Fruit fly (Drosophila melanogaster): ENCODE measurements around the gene Past1.

Past1 gene

dm6 chr3R:12681275-12681674, 15.8 kb upstream of the Past1 start, which contains the start of gene Cyp313a4:
Gene Cyp313a4, minus strand, starts transcription at chr3R:12681375.
- TF ChIP-seq CG9215 (GFP tag; IDR thresholded peaks at IDR 0.05) = no peak
- no peak for TF ChIP-seq ftz-f1 (GFP tag; optimal IDR thresholded peaks at IDR 0.05)
- TF ChIP-seq ac (GFP tag; optimal IDR thresholded peaks at IDR 0.05) = no peak
- no peak for TF ChIP-seq Tbp (GFP tag; optimal IDR thresholded peaks at IDR 0.05)
- TF ChIP-seq CG6813 (GFP tag; optimal IDR thresholded peaks at IDR 0.05) = no peak
- TF ChIP-seq CG3281 (GFP tag; optimal IDR thresholded peaks at IDR 0.05) = no peak
- no peak for TF ChIP-seq Chrac-16 (GFP tag; optimal IDR thresholded peaks at IDR 0.05)
- TF ChIP-seq Vsx1 (GFP tag; optimal IDR thresholded peaks at IDR 0.05) = no peak
- no peak for TF ChIP-seq salm (tag; optimal IDR thresholded peaks at IDR 0.05)
- no peak for TF ChIP-seq CG33557 (GFP tag; optimal IDR thresholded peaks at IDR 0.05)
- no peak for TF ChIP-seq Sox100B (GFP tag; optimal IDR thresholded peaks at IDR 0.05)
- no peak for TF ChIP-seq CG12071 (GFP tag; optimal IDR thresholded peaks at IDR 0.05)
- TF ChIP-seq CG17802 (tag; optimal IDR thresholded peaks at IDR 0.05) = no peak
- TF ChIP-seq CG3163 (GFP tag; optimal IDR thresholded peaks at IDR 0.05) = no peak
- TF ChIP-seq C15 (GFP tag; IDR thresholded peaks at IDR 0.05) = no peak
- no peak for TF ChIP-seq CG17328 (GFP tag; IDR thresholded peaks at IDR 0.05)

- TF ChIP-seq CG8944 (GFP tag; optimal IDR thresholded peaks at IDR 0.05) (no peak), Rfx (GFP tag; IDR thresholded peaks at IDR 0.05) (no peak), BEAF-32 (GFP tag; optimal IDR thresholded peaks at IDR 0.05) (no peak), CG17186 (GFP tag; optimal IDR thresholded peaks at IDR 0.05) (no peak), Dll (GFP tag; IDR thresholded peaks at IDR 0.05; ENCODE audit: partially characterized antibody) (no peak), Hr78 (GFP tag; optimal IDR thresholded peaks at IDR 0.05) (peak in 1 of 2 experiments; percentile 37), row (GFP tag; IDR thresholded peaks at IDR 0.05) (no peak), Usf (GFP tag; optimal IDR thresholded peaks at IDR 0.05) (no peak), CG3847 (GFP tag; IDR thresholded peaks at IDR 0.05) (no peak), CG2889 (GFP tag; IDR thresholded peaks at IDR 0.05) (no peak), inv (GFP tag; IDR thresholded peaks at IDR 0.05; ENCODE audit: partially characterized antibody) (no peak), ato (GFP tag; IDR thresholded peaks at IDR 0.05; ENCODE audit: partially characterized antibody) (no peak), scrt (GFP tag; optimal IDR thresholded peaks at IDR 0.05) (no peak), CG18476 (GFP tag; optimal IDR thresholded peaks at IDR 0.05) (no peak), CG8388 (GFP tag; optimal IDR thresholded peaks at IDR 0.05) (no peak), pum (GFP tag; optimal IDR thresholded peaks at IDR 0.05) (no peak), sens (GFP tag) (peak; percentile 26), pzg (GFP tag; optimal IDR thresholded peaks at IDR 0.05) (no peak), Asciz (GFP tag; optimal IDR thresholded peaks at IDR 0.05) (no peak), CG13424 (tag; optimal IDR thresholded peaks at IDR 0.05) (no peak), luna (GFP tag; optimal IDR thresholded peaks at IDR 0.05) (no peak), CG4328 (GFP tag; optimal IDR thresholded peaks at IDR 0.05) (no peak), btn (GFP tag; optimal IDR thresholded peaks at IDR 0.05) (no peak), sug (tag; optimal IDR thresholded peaks at IDR 0.05) (peak; percentile 54), CG34376 (GFP tag; optimal IDR thresholded peaks at IDR 0.05) (peak; percentile 72), CG10543 (GFP tag; optimal IDR thresholded peaks at IDR 0.05) (peak; percentile 36), CG11695 (GFP tag; IDR thresholded peaks at IDR 0.05) (0 out of 3 replicates have a peak, but pooled peaks have one; percentile 14), CG15269 (tag; optimal IDR thresholded peaks at IDR 0.05) (no peak), Eip74EF (GFP tag; optimal IDR thresholded peaks at IDR 0.05) (peak in 1 of 2 experiments; percentile 7)
These were observed 11.8 kb upstream of the Past1 start for dm6 chr3R:12685290-12685689.

Data from whole organism, embryonic.